Worm (Caenorhabditis elegans): ENCODE data around the gene nspb-3.

- TF ChIP-seq pha-4 (tag; optimal IDR thresholded peaks at IDR 0.05) (no peak), mdl-1 (tag; optimal IDR thresholded peaks at IDR 0.05) (no peak), ztf-4 (tag; optimal IDR thresholded peaks at IDR 0.05) (no peak), nhr-237 (tag; optimal IDR thresholded peaks at IDR 0.05) (no peak), pqm-1 (tag; optimal IDR thresholded peaks at IDR 0.05) (no peak)
Observed at ce11 chrIV:6599447-6599846, 4.7 kb upstream of the nspb-3 start, which contains the start of gene F38A5.8.

Data from whole organism, L3 larva.